Fruit fly (Drosophila melanogaster) whole organism, wandering third instar larva: Measurements from ENCODE around the gene Cyfip.

ENCODE experiments used
- Abd-B ChIP-seq: fragments of >200 bp; optimal IDR thresholded peaks from 2 replicates; lab custom pipeline; 2017; ENCODE audit warnings: missing biosample characterization, missing genetic modification characterization
- CG32264 ChIP-seq: fragments of 200-800 bp; sonication (Bioruptor generic); optimal IDR thresholded peaks from 2 replicates; lab custom pipeline; 2016; ENCODE audit warnings: missing biosample characterization, missing genetic modification characterization
- CG9705 ChIP-seq: fragments of 200-800 bp; sonication (Bioruptor generic); optimal IDR thresholded peaks from 2 replicates; lab custom pipeline; 2018; ENCODE audit warnings: missing biosample characterization, mild to moderate bottlenecking, missing genetic modification characterization
- CrebA ChIP-seq: fragments of 200-800 bp; sonication (Bioruptor generic); optimal IDR thresholded peaks from 2 replicates; lab custom pipeline; 2016; ENCODE audit warnings: missing biosample characterization, mild to moderate bottlenecking, missing genetic modification characterization, borderline replicate concordance
- Dfd ChIP-seq: fragments of >200 bp; optimal IDR thresholded peaks from 2 replicates; lab custom pipeline; 2017; ENCODE audit warnings: missing biosample characterization, missing genetic modification characterization
- Dif ChIP-seq: fragments of 200-275, 200-300 bp; sonication (Bioruptor generic); optimal IDR thresholded peaks from 2 replicates; lab custom pipeline; 2018; ENCODE audit warnings: missing biosample characterization, missing genetic modification characterization; ENCODE audit not compliant: partially characterized antibody
- GATAd ChIP-seq: sonication (Bioruptor generic); optimal IDR thresholded peaks from 2 replicates; lab custom pipeline; 2016; ENCODE audit warnings: missing biosample characterization, missing genetic modification characterization
- HLH106 ChIP-seq: fragments of 200-800 bp; optimal IDR thresholded peaks from 3 replicates; lab custom pipeline; 2019; ENCODE audit warnings: missing biosample characterization, mild to moderate bottlenecking, missing genetic modification characterization, moderate library complexity
- Hnf4 ChIP-seq: fragments of 200-800 bp; sonication (Bioruptor generic); optimal IDR thresholded peaks from 2 replicates; lab custom pipeline; 2016; ENCODE audit warnings: missing biosample characterization, mild to moderate bottlenecking, missing genetic modification characterization
- Hr83 ChIP-seq: fragments of 200-300 bp; sonication (Bioruptor generic); optimal IDR thresholded peaks from 2 replicates; lab custom pipeline; 2016; ENCODE audit warnings: missing biosample characterization, mild to moderate bottlenecking, missing genetic modification characterization, moderate library complexity; ENCODE audit not compliant: poor library complexity, severe bottlenecking
- Jra ChIP-seq: sonication (Bioruptor generic); optimal IDR thresholded peaks from 2 replicates; lab custom pipeline; 2016; ENCODE audit warnings: missing biosample characterization, missing genetic modification characterization
- Mio ChIP-seq: sonication (Bioruptor generic); optimal IDR thresholded peaks from 2 replicates; lab custom pipeline; 2016; ENCODE audit warnings: missing biosample characterization, missing genetic modification characterization
- Myc ChIP-seq: fragments of >200 bp; optimal IDR thresholded peaks from 2 replicates; lab custom pipeline; 2017
- N ChIP-seq: fragments of >200 bp; optimal IDR thresholded peaks from 2 replicates; lab custom pipeline; 2018; ENCODE audit warnings: missing biosample characterization, missing external identifiers, missing genetic modification characterization
- OdsH ChIP-seq: fragments of 200-800 bp; sonication (Bioruptor generic); optimal IDR thresholded peaks from 2 replicates; lab custom pipeline; 2016; ENCODE audit warnings: missing biosample characterization, mild to moderate bottlenecking, missing genetic modification characterization
- Rel ChIP-seq, 2 experiments: fragments of 200-800 bp; sonication (Bioruptor generic) in 1 of 2; optimal IDR thresholded peaks; 2 replicates in 1 of 2; 3 replicates in 1 of 2; lab custom pipeline; 2016 to 2019; ENCODE audit warnings: mild to moderate bottlenecking in 2 of 2, missing biosample characterization in 2 of 2, missing genetic modification characterization in 2 of 2, moderate library complexity in 1 of 2
- Sp1 ChIP-seq: fragments of 200-800 bp; sonication (Bioruptor generic); optimal IDR thresholded peaks from 3 replicates; lab custom pipeline; 2019; ENCODE audit warnings: missing biosample characterization, mild to moderate bottlenecking, missing genetic modification characterization, moderate library complexity
- Vsx2 ChIP-seq: fragments of 200-300, 225-300 bp; sonication (Bioruptor generic); optimal IDR thresholded peaks from 2 replicates; lab custom pipeline; 2018; ENCODE audit warnings: missing biosample characterization, missing genetic modification characterization; ENCODE audit not compliant: partially characterized antibody
- br ChIP-seq: fragments of 200-800 bp; sonication (Bioruptor generic); optimal IDR thresholded peaks from 2 replicates; lab custom pipeline; 2016; ENCODE audit warnings: missing biosample characterization, missing genetic modification characterization
- dmrt93B ChIP-seq: fragments of 200-800 bp; sonication (Bioruptor generic); optimal IDR thresholded peaks from 2 replicates; lab custom pipeline; 2018; ENCODE audit warnings: missing biosample characterization, mild to moderate bottlenecking, missing genetic modification characterization
- dsf ChIP-seq: sonication (Bioruptor generic); optimal IDR thresholded peaks from 2 replicates; lab custom pipeline; 2016; ENCODE audit warnings: missing biosample characterization, missing genetic modification characterization, borderline replicate concordance
- ey ChIP-seq: fragments of 200-800 bp; sonication (Bioruptor generic); optimal IDR thresholded peaks from 2 replicates; lab custom pipeline; 2016; ENCODE audit warnings: missing biosample characterization, missing genetic modification characterization
- foxo ChIP-seq, 2 experiments: fragments of 200-800 bp; sonication (Bioruptor generic); optimal IDR thresholded peaks; 2 replicates in 1 of 2; 3 replicates in 1 of 2; lab custom pipeline; 2016 to 2017; ENCODE audit warnings: missing biosample characterization in 2 of 2, missing genetic modification characterization in 2 of 2
- fru ChIP-seq: fragments of 200-800 bp; sonication (Bioruptor generic); optimal IDR thresholded peaks from 3 replicates; lab custom pipeline; 2016; ENCODE audit warnings: missing biosample characterization, mild to moderate bottlenecking, missing genetic modification characterization
- h ChIP-seq: fragments of 200-800 bp; sonication (Bioruptor generic); optimal IDR thresholded peaks from 3 replicates; lab custom pipeline; 2016; ENCODE audit warnings: missing biosample characterization, mild to moderate bottlenecking, missing genetic modification characterization
- jim ChIP-seq: fragments of 175-275, 200-325 bp; sonication (Bioruptor generic); optimal IDR thresholded peaks from 2 replicates; lab custom pipeline; 2016; ENCODE audit warnings: missing biosample characterization, mild to moderate bottlenecking, missing genetic modification characterization
- lola ChIP-seq: fragments of >200 bp; optimal IDR thresholded peaks from 2 replicates; lab custom pipeline; 2017; ENCODE audit warnings: missing biosample characterization, missing genetic modification characterization
- pan ChIP-seq: fragments of >200 bp; optimal IDR thresholded peaks from 2 replicates; lab custom pipeline; 2017
- psq ChIP-seq: fragments of 200-800 bp; sonication (Bioruptor generic); optimal IDR thresholded peaks from 3 replicates; lab custom pipeline; 2017; ENCODE audit warnings: missing biosample characterization, mild to moderate bottlenecking, missing genetic modification characterization, moderate library complexity
- rgr ChIP-seq: fragments of 200-800 bp; sonication (Bioruptor generic); optimal IDR thresholded peaks from 3 replicates; lab custom pipeline; 2016; ENCODE audit warnings: missing biosample characterization, mild to moderate bottlenecking, missing genetic modification characterization
- sage ChIP-seq: fragments of 200-800 bp; sonication (Bioruptor generic); optimal IDR thresholded peaks from 2 replicates; lab custom pipeline; 2016; ENCODE audit warnings: missing biosample characterization, mild to moderate bottlenecking, missing genetic modification characterization
- sv ChIP-seq: fragments of 200-800 bp; sonication (Bioruptor generic); optimal IDR thresholded peaks from 3 replicates; lab custom pipeline; 2016; ENCODE audit warnings: missing biosample characterization, missing genetic modification characterization
- tai ChIP-seq: sonication (Bioruptor generic); optimal IDR thresholded peaks from 2 replicates; lab custom pipeline; 2016; ENCODE audit warnings: missing biosample characterization, missing genetic modification characterization
- woc ChIP-seq: sonication (Bioruptor generic); optimal IDR thresholded peaks from 2 replicates; lab custom pipeline; 2016; ENCODE audit warnings: missing biosample characterization, mild to moderate bottlenecking, missing genetic modification characterization

Cyfip gene

DNA sequence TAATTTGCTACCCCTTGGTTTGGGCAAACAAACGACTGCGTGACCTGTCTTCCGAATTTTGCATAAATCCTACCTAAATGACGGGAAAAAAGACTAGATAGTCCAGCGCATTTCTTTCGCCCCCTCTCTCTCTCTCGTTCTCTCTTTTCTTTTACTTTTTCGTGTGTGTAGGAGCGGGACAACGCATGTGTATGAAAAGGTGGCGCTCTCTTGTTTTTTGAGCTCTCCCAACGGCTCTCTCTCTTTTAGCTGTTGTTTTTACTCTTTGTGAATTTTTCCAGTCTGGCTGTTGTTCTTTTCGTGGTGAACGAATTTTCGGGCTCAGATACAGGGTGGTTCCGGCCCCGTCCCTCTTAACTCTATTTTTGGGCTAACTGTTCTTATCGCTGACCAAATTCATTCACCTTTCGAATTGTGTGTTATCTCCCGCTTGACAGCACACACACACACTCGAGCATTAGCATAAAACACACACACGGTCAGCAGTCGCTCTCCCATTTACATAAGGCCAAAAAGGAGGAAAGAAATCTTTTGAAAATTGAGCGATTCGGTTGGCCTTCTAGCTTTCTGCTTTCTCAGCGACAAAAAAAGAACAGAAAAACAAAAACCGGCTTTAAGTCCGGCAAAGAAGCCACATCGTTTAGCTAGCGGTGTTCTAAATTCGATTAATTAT is 41.4 kb upstream of the Cyfip start (continued):
- TF ChIP-seq Myc (lab: Kevin White, UChicago) (no peak), woc (no peak), fru (GFP tag; lab: Kevin White, UChicago) (no peak), Sp1 (GFP tag; lab: Kevin White, UChicago) (peak; percentile 34)

dm6 chr3R:15292241-15293004 is 40.6 kb upstream of the Cyfip start:
- TF ChIP-seq tai (GFP tag; lab: Kevin White, UChicago): no peak
- peak in 1 of 2 experiments; percentile 40 for TF ChIP-seq foxo (GFP tag; optimal IDR thresholded peaks at IDR 0.05; lab: Kevin White, UChicago)
- TF ChIP-seq Dfd (GFP tag; lab: Kevin White, UChicago): peak; percentile 94
- TF ChIP-seq N (GFP tag; lab: Kevin White, UChicago): no peak

- TF ChIP-seq h (GFP tag; lab: Kevin White, UChicago) (peak; percentile 59), ey (GFP tag; lab: Kevin White, UChicago) (peak; percentile 52), OdsH (peak; percentile 56), fru (GFP tag; lab: Kevin White, UChicago) (peak; percentile 45), Sp1 (GFP tag; lab: Kevin White, UChicago) (peak; percentile 58), foxo (GFP tag; optimal IDR thresholded peaks at IDR 0.05; lab: Kevin White, UChicago) (peak in 1 of 2 experiments; percentile 55), br (GFP tag; lab: Kevin White, UChicago) (peak; percentile 30), HLH106 (tag; lab: Kevin White, UChicago) (peak; percentile 27), sage (GFP tag; lab: Kevin White, UChicago) (no peak), Abd-B (GFP tag; lab: Kevin White, UChicago) (no peak), dmrt93B (GFP tag; lab: Kevin White, UChicago) (no peak), N (GFP tag; lab: Kevin White, UChicago) (no peak), psq (GFP tag; lab: Kevin White, UChicago) (peak; percentile 75), woc (peak; percentile 85), Rel (GFP tag; optimal IDR thresholded peaks at IDR 0.05; lab: Kevin White, UChicago) (peak; percentile 13), Rel (tag; optimal IDR thresholded peaks at IDR 0.05; lab: Kevin White, UChicago) (no peak), Hr83 (GFP tag; lab: Kevin White, UChicago) (no peak), jim (peak; percentile 65)
- TF ChIP-seq, all 38 proteins: peak for 12
Measured at dm6 chr3R:15293005-15293877, 39.8 kb upstream of the Cyfip start.

DNA sequence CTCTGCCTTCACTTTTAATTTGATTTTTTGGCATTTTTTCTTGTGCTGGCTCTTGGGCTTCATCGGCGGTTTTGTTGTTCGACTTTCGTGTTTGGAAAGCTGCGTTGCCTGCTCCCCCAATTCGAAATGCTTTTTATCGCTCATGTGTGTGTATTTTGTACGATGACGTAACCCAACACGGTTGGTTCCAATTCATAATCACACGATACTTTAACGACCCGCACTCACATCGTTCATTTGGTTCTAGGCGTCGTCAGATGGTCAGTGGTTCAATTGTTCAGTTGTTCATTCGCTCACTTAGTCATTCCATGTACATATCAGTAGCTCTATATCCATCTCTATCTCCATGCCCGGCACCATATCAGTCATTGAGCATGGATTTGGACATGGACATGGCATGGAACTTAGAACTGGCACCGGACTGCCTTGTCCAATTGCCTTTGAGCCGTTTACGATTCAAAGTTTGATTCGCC is 39.2 kb upstream of the Cyfip start:
- TF ChIP-seq psq (GFP tag; lab: Kevin White, UChicago): no peak
- TF ChIP-seq woc: peak; percentile 55
- TF ChIP-seq N (GFP tag; lab: Kevin White, UChicago): no peak

DNA sequence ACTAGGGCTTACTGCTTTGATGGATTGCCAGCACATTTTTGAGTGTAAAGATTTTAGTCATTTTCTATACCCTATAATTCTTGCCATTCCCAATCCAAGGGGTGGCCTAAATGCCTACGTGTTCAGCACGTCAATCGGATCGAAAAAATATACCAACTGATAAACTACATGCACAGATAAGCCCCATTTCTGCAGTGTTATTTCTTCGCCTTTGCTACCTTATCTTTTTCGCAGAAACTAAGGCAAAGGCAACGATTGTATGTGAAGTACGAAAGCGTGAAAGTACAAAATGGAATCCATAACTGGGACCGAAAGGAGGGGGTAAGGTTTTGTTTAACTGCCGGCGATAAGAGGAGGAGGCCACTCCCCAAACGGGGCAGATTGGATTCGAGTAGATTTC is 35.2 kb upstream of the Cyfip start:
- no peak for TF ChIP-seq CrebA (GFP tag; lab: Kevin White, UChicago)
- TF ChIP-seq CG32264 (GFP tag; lab: Kevin White, UChicago): no peak
- TF ChIP-seq foxo (GFP tag; optimal IDR thresholded peaks at IDR 0.05; lab: Kevin White, UChicago): no peak
- no peak for TF ChIP-seq Dif (GFP tag; lab: Kevin White, UChicago)
- no peak for TF ChIP-seq pan
- TF ChIP-seq sv (GFP tag; lab: Kevin White, UChicago): no peak
- TF ChIP-seq GATAd (GFP tag; lab: Kevin White, UChicago): no peak
- no peak for TF ChIP-seq lola (GFP tag; lab: Kevin White, UChicago)
- TF ChIP-seq br (GFP tag; lab: Kevin White, UChicago): no peak
- TF ChIP-seq dmrt93B (GFP tag; lab: Kevin White, UChicago): no peak
- TF ChIP-seq tai (GFP tag; lab: Kevin White, UChicago): no peak
- no peak for TF ChIP-seq ey (GFP tag; lab: Kevin White, UChicago)
- no peak for TF ChIP-seq Vsx2 (GFP tag; lab: Kevin White, UChicago)
- TF ChIP-seq sage (GFP tag; lab: Kevin White, UChicago): no peak
- no peak for TF ChIP-seq jim
- no peak for TF ChIP-seq Myc (lab: Kevin White, UChicago)
- no peak for TF ChIP-seq CG9705 (GFP tag; lab: Kevin White, UChicago)
- no peak for TF ChIP-seq Jra (GFP tag; lab: Kevin White, UChicago)
- peak; percentile 13 for TF ChIP-seq Hr83 (GFP tag; lab: Kevin White, UChicago)
- peak; percentile 45 for TF ChIP-seq h (GFP tag; lab: Kevin White, UChicago)
- TF ChIP-seq woc: no peak
- no peak for TF ChIP-seq Mio (GFP tag; lab: Kevin White, UChicago)
- TF ChIP-seq dsf (GFP tag; lab: Kevin White, UChicago): no peak
- no peak for TF ChIP-seq Rel (GFP tag; optimal IDR thresholded peaks at IDR 0.05; lab: Kevin White, UChicago)
- TF ChIP-seq Rel (tag; optimal IDR thresholded peaks at IDR 0.05; lab: Kevin White, UChicago): peak; percentile 59
- TF ChIP-seq rgr: no peak
- TF ChIP-seq Hnf4 (GFP tag; lab: Kevin White, UChicago): no peak
- no peak for TF ChIP-seq Abd-B (GFP tag; lab: Kevin White, UChicago)
